Worm (Caenorhabditis elegans): ENCODE measurements around the gene sut-1.

DNA sequence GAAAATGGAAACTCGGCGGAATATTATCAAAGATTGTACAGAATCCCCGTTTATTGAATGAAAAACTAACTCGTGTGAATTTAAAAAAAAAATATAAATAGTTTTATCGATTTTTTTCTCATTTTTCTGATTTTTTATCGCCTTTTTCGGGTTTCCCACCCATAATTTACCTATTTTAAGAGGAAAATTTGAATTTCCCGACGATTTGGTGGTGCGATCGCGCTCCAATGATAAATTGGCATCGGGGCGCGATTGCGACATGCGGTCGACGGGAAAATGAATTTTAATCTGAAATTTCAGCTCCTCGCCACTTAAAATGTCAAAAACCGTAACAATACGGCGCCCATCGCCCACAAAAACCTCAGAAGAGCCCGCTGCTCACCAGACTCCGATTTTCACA is 4.6 kb upstream of the sut-1 start, which contains the start of gene taf-6.1:
- TF ChIP-seq zag-1 (tag; optimal IDR thresholded peaks at IDR 0.05) (no peak), dpl-1 (GFP tag; optimal IDR thresholded peaks at IDR 0.05) (no peak), lin-39 (tag; optimal IDR thresholded peaks at IDR 0.05) (no peak), pha-4 (GFP tag; IDR thresholded peaks at IDR 0.05) (no peak), pha-4 (tag; optimal IDR thresholded peaks at IDR 0.05) (no peak), fkh-10 (GFP tag; optimal IDR thresholded peaks at IDR 0.05) (no peak), ceh-32 (tag; optimal IDR thresholded peaks at IDR 0.05; ENCODE audit: poor library complexity) (no peak), R02D3.7 (tag; optimal IDR thresholded peaks at IDR 0.05) (no peak), ama-1 (optimal IDR thresholded peaks at IDR 0.05) (no peak), nhr-11 (tag; optimal IDR thresholded peaks at IDR 0.05) (no peak), mep-1 (tag; optimal IDR thresholded peaks at IDR 0.05) (no peak), egl-27 (tag; optimal IDR thresholded peaks at IDR 0.05) (no peak), nhr-28 (tag; optimal IDR thresholded peaks at IDR 0.05) (no peak)
